Worm (Caenorhabditis elegans): ENCODE results near the gene B0393.7.

B0393.7 gene

DNA sequence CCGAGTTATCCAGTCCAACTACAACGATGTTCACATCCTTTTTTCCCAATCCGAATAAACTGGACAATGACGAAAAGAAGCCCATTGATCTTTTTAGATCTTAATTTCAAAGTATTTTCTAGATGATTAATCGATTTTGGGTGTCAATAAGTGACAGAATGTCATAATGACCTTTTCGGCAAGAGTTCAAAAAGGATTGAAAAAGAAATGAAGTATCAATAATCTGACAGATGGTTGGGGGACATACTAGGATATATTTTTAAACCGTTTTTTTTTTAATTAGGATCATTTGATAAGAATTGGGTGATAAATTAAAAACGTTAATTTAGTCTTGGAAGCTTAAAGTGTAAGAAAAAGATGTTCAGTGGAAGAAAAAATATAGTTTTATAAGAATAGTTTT is 36.8 kb upstream of the B0393.7 start, which contains the start of gene arl-6:
Gene arl-6 (minus strand): TSS at position 101 of the 400 bp plus-strand sequence.
- no peak for TF ChIP-seq nhr-2 (tag; optimal IDR thresholded peaks at IDR 0.05)
- TF ChIP-seq ces-1 (GFP tag; optimal IDR thresholded peaks at IDR 0.05), result no peak
- TF ChIP-seq lsy-2 (tag; optimal IDR thresholded peaks at IDR 0.05), result no peak
- TF ChIP-seq unc-62 (GFP tag; optimal IDR thresholded peaks at IDR 0.05), result no peak
- no peak for TF ChIP-seq lin-32 (GFP tag; optimal IDR thresholded peaks at IDR 0.05)
- TF ChIP-seq ztf-11 (tag; optimal IDR thresholded peaks at IDR 0.05), result no peak

ce11 chrIII:4811195-4811594 is 33.3 kb upstream of the B0393.7 start, which contains the start of gene C38D4.7:
Gene C38D4.7, minus strand, starts transcription at chrIII:4811295.
- TF ChIP-seq mls-2 (tag; optimal IDR thresholded peaks at IDR 0.05) (no peak), nhr-2 (tag; optimal IDR thresholded peaks at IDR 0.05) (no peak), cnd-1 (tag; optimal IDR thresholded peaks at IDR 0.05) (no peak), unc-62 (GFP tag; optimal IDR thresholded peaks at IDR 0.05) (no peak), sptf-1 (tag; optimal IDR thresholded peaks at IDR 0.05) (no peak), ceh-83 (GFP tag; optimal IDR thresholded peaks at IDR 0.05) (no peak), blmp-1 (tag; optimal IDR thresholded peaks at IDR 0.05) (no peak), M03D4.4 (tag; optimal IDR thresholded peaks at IDR 0.05) (no peak), nhr-237 (tag; optimal IDR thresholded peaks at IDR 0.05) (no peak), flh-1 (GFP tag; optimal IDR thresholded peaks at IDR 0.05) (no peak), tbx-8 (GFP tag; optimal IDR thresholded peaks at IDR 0.05) (no peak), zip-8 (tag; optimal IDR thresholded peaks at IDR 0.05) (no peak), sem-2 (GFP tag; optimal IDR thresholded peaks at IDR 0.05) (no peak)

DNA sequence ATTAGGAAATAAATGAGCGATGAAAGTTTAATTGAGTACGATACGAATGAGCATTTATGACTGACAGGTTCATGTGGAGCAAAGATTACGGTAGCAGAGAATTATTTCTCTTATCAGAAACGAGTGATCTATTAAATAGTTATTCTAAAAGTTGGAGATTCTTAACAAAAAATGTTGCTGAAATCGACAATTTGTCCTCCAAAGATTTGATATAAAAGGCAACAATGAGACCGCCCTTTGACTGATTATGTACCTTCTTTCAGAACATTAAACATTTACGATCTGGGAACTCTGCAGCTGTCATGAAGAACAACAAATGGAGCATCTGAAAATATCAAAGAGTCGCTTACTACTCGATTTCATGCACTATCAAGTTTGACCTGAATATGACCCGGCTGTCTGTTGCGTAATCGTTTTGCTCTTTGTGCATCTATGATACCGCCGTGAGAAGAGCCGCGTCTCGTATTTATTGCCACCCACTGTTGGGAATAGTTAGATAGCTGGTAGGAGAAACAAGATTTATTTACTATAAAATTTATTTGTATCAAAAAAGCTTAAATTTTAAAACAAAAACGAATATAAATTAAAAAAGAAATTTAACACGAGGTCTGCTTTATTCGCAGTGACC is 31.7 kb upstream of the B0393.7 start, which contains the start of gene pal-1:
Gene pal-1 (minus strand): TSS at position 51 of the 628 bp plus-strand sequence.
- TF ChIP-seq nhr-12 (tag; optimal IDR thresholded peaks at IDR 0.05) (no peak), zip-8 (tag; optimal IDR thresholded peaks at IDR 0.05) (peak; percentile 60), nhr-2 (tag; optimal IDR thresholded peaks at IDR 0.05) (peak; percentile 53)

DNA sequence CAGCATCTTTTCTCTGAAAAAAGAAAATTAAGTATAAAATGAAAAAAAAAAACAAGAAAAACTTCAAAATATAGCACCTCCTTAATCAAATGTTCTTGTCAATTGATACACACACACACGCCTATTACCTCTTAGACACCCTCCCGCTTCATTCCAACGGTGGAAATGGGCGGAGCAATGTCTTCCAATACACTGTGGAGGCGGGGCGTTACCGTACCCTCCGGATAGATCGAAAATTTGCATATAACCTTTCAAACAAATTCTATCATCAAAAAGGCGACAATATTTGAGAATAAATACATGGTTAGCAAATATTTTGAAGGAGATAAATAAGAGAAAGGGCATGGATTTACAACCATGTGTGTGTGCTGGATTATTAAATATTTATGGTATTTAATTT is 30.2 kb upstream of the B0393.7 start:
- TF ChIP-seq lsy-2 (tag; optimal IDR thresholded peaks at IDR 0.05) (peak; percentile 87), sem-2 (GFP tag; optimal IDR thresholded peaks at IDR 0.05) (no peak), elt-3 (tag; optimal IDR thresholded peaks at IDR 0.05) (no peak), mab-5 (tag; optimal IDR thresholded peaks at IDR 0.05) (no peak), nhr-12 (tag; optimal IDR thresholded peaks at IDR 0.05) (no peak)

- TF ChIP-seq nhr-2 (tag; optimal IDR thresholded peaks at IDR 0.05) (peak; percentile 95), ceh-39 (tag; optimal IDR thresholded peaks at IDR 0.05) (no peak)
Observed at ce11 chrIII:4806345-4806744, 28.4 kb upstream of the B0393.7 start.

- TF ChIP-seq nhr-2 (tag; optimal IDR thresholded peaks at IDR 0.05) (no peak), ham-2 (GFP tag; optimal IDR thresholded peaks at IDR 0.05) (no peak), mls-2 (tag; optimal IDR thresholded peaks at IDR 0.05) (no peak), nhr-76 (tag; optimal IDR thresholded peaks at IDR 0.05) (no peak), hlh-1 (tag; optimal IDR thresholded peaks at IDR 0.05) (no peak), ceh-43 (GFP tag; optimal IDR thresholded peaks at IDR 0.05) (no peak), pha-4 (tag; optimal IDR thresholded peaks at IDR 0.05) (no peak), cnd-1 (tag; optimal IDR thresholded peaks at IDR 0.05) (no peak), drap-1 (GFP tag; optimal IDR thresholded peaks at IDR 0.05) (no peak), sem-2 (GFP tag; optimal IDR thresholded peaks at IDR 0.05) (no peak), elt-3 (tag; optimal IDR thresholded peaks at IDR 0.05) (no peak), ceh-83 (GFP tag; optimal IDR thresholded peaks at IDR 0.05) (no peak), lin-13 (tag; optimal IDR thresholded peaks at IDR 0.05) (no peak), unc-120 (tag; optimal IDR thresholded peaks at IDR 0.05; ENCODE audit: poor library complexity, severe bottlenecking) (no peak), sptf-1 (tag; optimal IDR thresholded peaks at IDR 0.05) (no peak), blmp-1 (tag; optimal IDR thresholded peaks at IDR 0.05) (no peak), nhr-237 (tag; optimal IDR thresholded peaks at IDR 0.05) (no peak), elt-1 (tag; optimal IDR thresholded peaks at IDR 0.05; ENCODE audit: borderline replicate concordance, insufficient read depth) (no peak), zip-8 (tag; optimal IDR thresholded peaks at IDR 0.05) (no peak), ceh-39 (tag; optimal IDR thresholded peaks at IDR 0.05) (no peak)
Observed at ce11 chrIII:4802707-4803106, 24.8 kb upstream of the B0393.7 start, which contains the start of gene metl-5. Gene metl-5, plus strand, starts transcription at chrIII:4803007.
